Worm (Caenorhabditis elegans) whole organism, young adult: Measurements from ENCODE around the gene C02B4.3.
A peak's percentile ranks its signal among the peaks of the same experiment; 100 is the strongest.

Source experiments
- B0019.2 ChIP-seq: fragments of 200-800 bp; sonication (Bioruptor generic); conservative IDR thresholded peaks from 2 replicates; pipeline ENCODE4 v1.3.6; 2022; ENCODE audit warnings: missing genetic modification reagents, missing genetic modification characterization, missing compliant biosample characterization
- B0261.1 ChIP-seq: sonication (generic microtip); optimal IDR thresholded peaks from 2 replicates; lab custom pipeline; 2016; ENCODE audit warnings: mild to moderate bottlenecking, missing genetic modification characterization, moderate library complexity, missing compliant biosample characterization
- B0336.3 ChIP-seq: fragments of 200-800 bp; sonication (Bioruptor generic); IDR thresholded peaks from 2 replicates; pipeline ENCODE4 v1.3.6; 2022; ENCODE audit warnings: missing genetic modification characterization, missing compliant biosample characterization
- F22D6.2 ChIP-seq: sonication (generic microtip); optimal IDR thresholded peaks from 2 replicates; lab custom pipeline; 2016; ENCODE audit warnings: mild to moderate bottlenecking, missing genetic modification characterization, missing compliant biosample characterization
- F37B4.10 ChIP-seq: fragments of 200-800 bp; sonication (Bioruptor generic); IDR thresholded peaks from 2 replicates; pipeline ENCODE4 v1.3.6; 2022; ENCODE audit warnings: missing genetic modification characterization, missing compliant biosample characterization
- K11D2.4 ChIP-seq: fragments of 200-800 bp; sonication (Bioruptor generic); IDR thresholded peaks from 2 replicates; pipeline ENCODE4 v1.3.6; 2022; ENCODE audit warnings: missing genetic modification reagents, missing genetic modification characterization, missing compliant biosample characterization
- K12H6.12 ChIP-seq: fragments of 200-800 bp; sonication (Bioruptor generic); optimal IDR thresholded peaks from 2 replicates; lab custom pipeline; 2018; ENCODE audit warnings: mild to moderate bottlenecking, missing genetic modification characterization, missing compliant biosample characterization
- Y53G8AR.9 ChIP-seq: fragments of 200-800 bp; sonication (Bioruptor generic); conservative IDR thresholded peaks from 2 replicates; pipeline ENCODE4 v1.3.6; 2022; ENCODE audit warnings: missing genetic modification reagents, missing genetic modification characterization, missing compliant biosample characterization
- Y56A3A.18 ChIP-seq: fragments of 200-800 bp; sonication (Bioruptor generic); IDR thresholded peaks from 2 replicates; pipeline ENCODE4 v1.3.6; 2022; ENCODE audit warnings: missing genetic modification reagents, missing genetic modification characterization, missing compliant biosample characterization
- Y79H2A.3 ChIP-seq: fragments of 200-800 bp; sonication (Bioruptor generic); conservative IDR thresholded peaks from 2 replicates; pipeline ENCODE4 v1.3.6; 2022; ENCODE audit warnings: missing genetic modification reagents, missing genetic modification characterization, missing compliant biosample characterization
- aptf-2 ChIP-seq: fragments of 200-800 bp; sonication (Bioruptor generic); conservative IDR thresholded peaks from 2 replicates; pipeline ENCODE4 v1.3.6; 2022; ENCODE audit warnings: missing genetic modification reagents, missing genetic modification characterization, missing compliant biosample characterization
- aptf-3 ChIP-seq: fragments of 200-800 bp; sonication (Bioruptor generic); IDR thresholded peaks from 2 replicates; pipeline ENCODE4 v1.3.6; 2022; ENCODE audit warnings: missing genetic modification characterization, missing compliant biosample characterization
- athp-1 ChIP-seq: sonication (generic microtip); optimal IDR thresholded peaks from 2 replicates; lab custom pipeline; 2017; ENCODE audit warnings: mild to moderate bottlenecking, missing genetic modification characterization, missing compliant biosample characterization
- bed-1 ChIP-seq: fragments of 200-800 bp; sonication (Bioruptor generic); IDR thresholded peaks from 2 replicates; pipeline ENCODE4 v1.3.6; 2022; ENCODE audit warnings: missing genetic modification reagents, missing genetic modification characterization, missing compliant biosample characterization
- cebp-2 ChIP-seq: fragments of 200-800 bp; sonication (Bioruptor generic); IDR thresholded peaks from 2 replicates; pipeline ENCODE4 v1.3.6; 2022; ENCODE audit warnings: missing genetic modification characterization, missing compliant biosample characterization
- ceh-27 ChIP-seq: fragments of 200-800 bp; sonication (Bioruptor generic); optimal IDR thresholded peaks from 2 replicates; lab custom pipeline; 2018; ENCODE audit warnings: mild to moderate bottlenecking, missing genetic modification characterization, moderate library complexity, missing compliant biosample characterization
- egl-18 ChIP-seq: fragments of 200-800 bp; sonication (Bioruptor generic); IDR thresholded peaks from 2 replicates; pipeline ENCODE4 v1.3.6; 2022; ENCODE audit warnings: missing genetic modification reagents, missing genetic modification characterization, missing compliant biosample characterization
- egrh-3 ChIP-seq: fragments of 200-800 bp; sonication (Bioruptor generic); IDR thresholded peaks from 2 replicates; pipeline ENCODE4 v1.3.6; 2022; ENCODE audit warnings: missing genetic modification reagents, missing genetic modification characterization, missing compliant biosample characterization
- ekl-4 ChIP-seq: fragments of 200-800 bp; sonication (Bioruptor generic); IDR thresholded peaks from 2 replicates; pipeline ENCODE4 v1.3.6; 2022; ENCODE audit warnings: missing genetic modification reagents, missing genetic modification characterization, missing compliant biosample characterization
- fkh-3 ChIP-seq: sonication (generic microtip); optimal IDR thresholded peaks from 2 replicates; lab custom pipeline; 2016; ENCODE audit warnings: mild to moderate bottlenecking, missing genetic modification characterization, missing compliant biosample characterization
- him-1 ChIP-seq: sonication (generic microtip); optimal IDR thresholded peaks from 2 replicates; lab custom pipeline; 2016; ENCODE audit warnings: missing genotype, missing genetic modification reagents, missing genetic modification characterization, missing compliant biosample characterization
- hlh-26 ChIP-seq: fragments of 200-800 bp; sonication (Bioruptor generic); conservative IDR thresholded peaks from 2 replicates; pipeline ENCODE4 v1.3.6; 2022; ENCODE audit warnings: missing genetic modification reagents, missing genetic modification characterization, missing compliant biosample characterization
- hmg-20 ChIP-seq: fragments of 200-800 bp; sonication (Bioruptor generic); IDR thresholded peaks from 2 replicates; pipeline ENCODE4 v1.3.6; 2022; ENCODE audit warnings: missing genetic modification reagents, missing genetic modification characterization, missing compliant biosample characterization
- hsf-1 ChIP-seq: fragments of 200-800 bp; sonication (Bioruptor generic); IDR thresholded peaks from 2 replicates; pipeline ENCODE4 v1.3.6; 2022; ENCODE audit warnings: missing genetic modification reagents, missing genetic modification characterization, missing compliant biosample characterization
- let-607 ChIP-seq, 2 experiments: fragments of 200-800 bp in 1 of 2; sonication (Bioruptor generic) in 1 of 2; sonication (generic microtip) in 1 of 2; optimal IDR thresholded peaks; 2 replicates each; lab custom pipeline; 2016 to 2018; ENCODE audit warnings: mild to moderate bottlenecking in 2 of 2, missing compliant biosample characterization in 2 of 2, missing genetic modification characterization in 2 of 2, moderate library complexity in 2 of 2, missing genotype in 1 of 2
- lin-40 ChIP-seq: sonication (generic microtip); optimal IDR thresholded peaks from 2 replicates; lab custom pipeline; 2016; ENCODE audit warnings: missing genetic modification characterization, mild to moderate bottlenecking, missing compliant biosample characterization, missing genotype, missing genetic modification reagents
- lsl-1 ChIP-seq: fragments of 200-800 bp; sonication (Bioruptor generic); optimal IDR thresholded peaks from 2 replicates; lab custom pipeline; 2018; ENCODE audit warnings: mild to moderate bottlenecking, missing genetic modification characterization, moderate library complexity, missing compliant biosample characterization
- madf-10 ChIP-seq: sonication (generic microtip); optimal IDR thresholded peaks from 2 replicates; lab custom pipeline; 2016; ENCODE audit warnings: mild to moderate bottlenecking, missing genetic modification characterization, missing compliant biosample characterization
- mcd-1 ChIP-seq: fragments of 200-800 bp; sonication (Bioruptor generic); IDR thresholded peaks from 2 replicates; pipeline ENCODE4 v1.3.6; 2022; ENCODE audit warnings: missing genetic modification reagents, missing genetic modification characterization, missing compliant biosample characterization
- nhr-120 ChIP-seq: fragments of 200-800 bp; sonication (Bioruptor generic); IDR thresholded peaks from 2 replicates; pipeline ENCODE4 v1.3.6; 2022; ENCODE audit warnings: missing genetic modification characterization, missing compliant biosample characterization
- nhr-80 ChIP-seq: sonication (generic microtip); optimal IDR thresholded peaks from 2 replicates; lab custom pipeline; 2016; ENCODE audit warnings: missing genetic modification characterization, missing compliant biosample characterization
- nhr-90 ChIP-seq: sonication (generic microtip); optimal IDR thresholded peaks from 2 replicates; lab custom pipeline; 2016; ENCODE audit warnings: missing genotype, mild to moderate bottlenecking, missing genetic modification characterization, missing compliant biosample characterization
- pbrm-1 ChIP-seq: fragments of 200-800 bp; sonication (Bioruptor generic); IDR thresholded peaks from 2 replicates; pipeline ENCODE4 v1.3.6; 2022; ENCODE audit warnings: missing genetic modification reagents, missing genetic modification characterization, missing compliant biosample characterization
- rcor-1 ChIP-seq: fragments of 200-800 bp; sonication (Bioruptor generic); IDR thresholded peaks from 2 replicates; pipeline ENCODE4 v1.3.6; 2022; ENCODE audit warnings: missing genetic modification reagents, missing genetic modification characterization, missing compliant biosample characterization
- rec-8 ChIP-seq, 2 experiments: sonication (generic microtip); optimal IDR thresholded peaks; 2 replicates each; lab custom pipeline; 2016; ENCODE audit warnings: mild to moderate bottlenecking in 2 of 2, missing genetic modification characterization in 2 of 2, missing genetic modification reagents in 2 of 2, missing genotype in 2 of 2, missing biosample characterization in 1 of 2, missing compliant biosample characterization in 1 of 2, moderate library complexity in 1 of 2
- rpc-1 ChIP-seq, 2 experiments: fragments of 150-350 bp in 1 of 2; sonication (generic microtip) in 1 of 2; optimal IDR thresholded peaks; 2 replicates each; lab custom pipeline; 2014 to 2018; ENCODE audit warnings: missing biosample characterization in 1 of 2, missing genetic modification characterization in 1 of 2, missing genetic modification reagents in 1 of 2, missing genotype in 1 of 2
- sdz-38 ChIP-seq: sonication (generic microtip); optimal IDR thresholded peaks from 2 replicates; lab custom pipeline; 2016; ENCODE audit warnings: missing genotype, missing genetic modification characterization, missing compliant biosample characterization
- snpc-4 ChIP-seq, 5 experiments: fragments of 150-350 bp in 1 of 5; sonication (generic microtip) in 4 of 5; optimal IDR thresholded peaks; 2 replicates each; lab custom pipeline; 2014 to 2018; ENCODE audit warnings: missing genetic modification characterization in 5 of 5, missing biosample characterization in 3 of 5, antibody characterized with exemption in 2 of 5, mild to moderate bottlenecking in 2 of 5, missing compliant biosample characterization in 2 of 5, missing genotype in 2 of 5, moderate library complexity in 2 of 5, missing genetic modification reagents in 1 of 5
- tbx-9 ChIP-seq: sonication (generic microtip); optimal IDR thresholded peaks from 2 replicates; lab custom pipeline; 2016; ENCODE audit warnings: borderline replicate concordance, missing genetic modification characterization, inconsistent platforms, missing compliant biosample characterization
- zfh-2 ChIP-seq: fragments of 200-800 bp; sonication (Bioruptor generic); conservative IDR thresholded peaks from 2 replicates; pipeline ENCODE4 v1.3.6; 2022; ENCODE audit warnings: missing genetic modification reagents, missing genetic modification characterization, missing compliant biosample characterization
- zim-3 ChIP-seq: sonication (generic microtip); optimal IDR thresholded peaks from 2 replicates; lab custom pipeline; 2017; ENCODE audit warnings: mild to moderate bottlenecking, missing genetic modification characterization, moderate library complexity, missing compliant biosample characterization
- ztf-28 ChIP-seq: fragments of 200-800 bp; sonication (Bioruptor generic); IDR thresholded peaks from 2 replicates; pipeline ENCODE4 v1.3.6; 2022; ENCODE audit warnings: missing genetic modification reagents, missing genetic modification characterization, missing compliant biosample characterization

Gene C02B4.3

ce11 chrX:12678532-12678931, 18.9 kb upstream of the C02B4.3 start, which contains the start of gene adt-1 (continued):
- no peak for TF ChIP-seq Y79H2A.3

- TF ChIP-seq athp-1 (tag; lab: Kevin White, UChicago) (no peak), lsl-1 (no peak), B0336.3 (GFP tag; lab: Robert Waterston, UW) (no peak), hlh-26 (GFP tag; lab: Robert Waterston, UW) (no peak), rec-8 (tag; optimal IDR thresholded peaks at IDR 0.05; lab: Kevin White, UChicago) (no peak), hmg-20 (GFP tag; lab: Robert Waterston, UW) (no peak), egrh-3 (GFP tag; lab: Robert Waterston, UW) (no peak), him-1 (tag; lab: Kevin White, UChicago) (no peak), lin-40 (tag; lab: Kevin White, UChicago) (no peak), B0261.1 (no peak), egl-18 (GFP tag; lab: Robert Waterston, UW) (no peak), Y53G8AR.9 (no peak), aptf-3 (GFP tag; lab: Robert Waterston, UW) (no peak), sdz-38 (tag; lab: Kevin White, UChicago) (no peak), bed-1 (GFP tag; lab: Robert Waterston, UW) (no peak), F22D6.2 (tag; lab: Kevin White, UChicago) (no peak), fkh-3 (tag; lab: Kevin White, UChicago) (no peak), Y79H2A.3 (no peak)
Observed at ce11 chrX:12677113-12677512, 17.5 kb upstream of the C02B4.3 start.

ce11 chrX:12671638-12672290, 12.1 kb upstream of the C02B4.3 start:
- TF ChIP-seq zfh-2: no peak
- TF ChIP-seq ztf-28 (GFP tag; lab: Robert Waterston, UW): no peak
- peak; percentile 22 for TF ChIP-seq nhr-80 (tag; lab: Kevin White, UChicago)
- TF ChIP-seq F37B4.10 (GFP tag; lab: Robert Waterston, UW): no peak
- no peak for TF ChIP-seq rpc-1 (optimal IDR thresholded peaks at IDR 0.05; lab: Kevin White, UChicago)
- TF ChIP-seq rpc-1 (tag; optimal IDR thresholded peaks at IDR 0.05; lab: Kevin White, UChicago): no peak
- TF ChIP-seq Y53G8AR.9: no peak
- TF ChIP-seq aptf-2: no peak
- TF ChIP-seq let-607 (tag; optimal IDR thresholded peaks at IDR 0.05; lab: Kevin White, UChicago): peak in 1 of 2 experiments; percentile 5
- TF ChIP-seq snpc-4 (GFP tag; optimal IDR thresholded peaks at IDR 0.05; lab: Kevin White, UChicago): no peak
- TF ChIP-seq snpc-4 (tag; optimal IDR thresholded peaks at IDR 0.05; lab: Kevin White, UChicago): no peak
- no peak for TF ChIP-seq him-1 (tag; lab: Kevin White, UChicago)
- 0 out of 2 replicates have a peak, but pooled peaks have one; percentile 28 for TF ChIP-seq hsf-1
- no peak for TF ChIP-seq zim-3 (tag; lab: Kevin White, UChicago)
- no peak for TF ChIP-seq tbx-9 (tag; lab: Kevin White, UChicago)

- TF ChIP-seq pbrm-1 (GFP tag; lab: Robert Waterston, UW) (peak; percentile 46), K11D2.4 (GFP tag; lab: Robert Waterston, UW) (0 out of 2 replicates have a peak, but pooled peaks have one; percentile 28), K12H6.12 (tag; lab: Kevin White, UChicago) (peak; percentile 80), B0019.2 (GFP tag; lab: Robert Waterston, UW) (no peak), cebp-2 (no peak), ceh-27 (GFP tag; lab: Kevin White, UChicago) (peak; percentile 71), mcd-1 (GFP tag; lab: Robert Waterston, UW) (peak; percentile 56), ekl-4 (GFP tag; lab: Robert Waterston, UW) (peak; percentile 47; the same call in 1 of the 2 replicates), rcor-1 (peak; percentile 39; the same call in 1 of the 2 replicates), egrh-3 (GFP tag; lab: Robert Waterston, UW) (0 out of 2 replicates have a peak, but pooled peaks have one; percentile 30), snpc-4 (GFP tag; optimal IDR thresholded peaks at IDR 0.05; lab: Kevin White, UChicago) (no peak), snpc-4 (tag; optimal IDR thresholded peaks at IDR 0.05; lab: Kevin White, UChicago) (peak in 3 of 4 experiments; percentile 18 to 46 (median 38)), madf-10 (tag; lab: Kevin White, UChicago) (peak; percentile 28), Y56A3A.18 (GFP tag; lab: Robert Waterston, UW) (0 out of 2 replicates have a peak, but pooled peaks have one; percentile 36), nhr-90 (no peak), B0336.3 (GFP tag; lab: Robert Waterston, UW) (peak; percentile 69; the same call in 1 of the 2 replicates), nhr-120 (no peak)
Observed at ce11 chrX:12670385-12670784, 10.7 kb upstream of the C02B4.3 start.
